Fruit fly (Drosophila melanogaster) whole organism: Measurements from ENCODE around the gene Tb.

ENCODE experiments used
- CG8478 ChIP-seq: fragments of >200 bp; optimal IDR thresholded peaks from 2 replicates; lab custom pipeline; 2018; ENCODE audit warnings: inconsistent platforms
- Dll ChIP-seq: fragments of >200 bp; optimal IDR thresholded peaks from 2 replicates; lab custom pipeline; 2017
- pan ChIP-seq: fragments of >200 bp; optimal IDR thresholded peaks from 2 replicates; lab custom pipeline; 2017
- psq ChIP-seq: fragments of >200 bp; optimal IDR thresholded peaks from 2 replicates; lab custom pipeline; 2017
- usp ChIP-seq: fragments of >200 bp; optimal IDR thresholded peaks from 2 replicates; lab custom pipeline; 2017; ENCODE audit warnings: missing biosample characterization, missing genetic modification characterization, mixed read lengths

- TF ChIP-seq Dll (lab: Kevin White, UChicago) (no peak), psq (lab: Kevin White, UChicago) (no peak), CG8478 (lab: Kevin White, UChicago) (no peak), usp (GFP tag; lab: Kevin White, UChicago) (no peak), pan (no peak)
Measured at dm6 chr3R:26628624-26629023, 27.6 kb upstream of the Tb start, which contains the start of gene TwdlK.
